Fruit fly (Drosophila melanogaster) whole organism, wandering third instar larva: ENCODE data around the gene CG43725.

ENCODE experiments used
- Dfd ChIP-seq: fragments of >200 bp; optimal IDR thresholded peaks from 2 replicates; lab custom pipeline; 2017; ENCODE audit warnings: missing biosample characterization, missing genetic modification characterization
- Dif ChIP-seq: fragments of 200-275, 200-300 bp; sonication (Bioruptor generic); optimal IDR thresholded peaks from 2 replicates; lab custom pipeline; 2018; ENCODE audit warnings: missing biosample characterization, missing genetic modification characterization; ENCODE audit not compliant: partially characterized antibody
- N ChIP-seq: fragments of >200 bp; optimal IDR thresholded peaks from 2 replicates; lab custom pipeline; 2018; ENCODE audit warnings: missing biosample characterization, missing external identifiers, missing genetic modification characterization
- Sp1 ChIP-seq: fragments of 200-800 bp; sonication (Bioruptor generic); optimal IDR thresholded peaks from 3 replicates; lab custom pipeline; 2019; ENCODE audit warnings: missing biosample characterization, mild to moderate bottlenecking, missing genetic modification characterization, moderate library complexity
- dmrt93B ChIP-seq: fragments of 200-800 bp; sonication (Bioruptor generic); optimal IDR thresholded peaks from 2 replicates; lab custom pipeline; 2018; ENCODE audit warnings: missing biosample characterization, mild to moderate bottlenecking, missing genetic modification characterization
- h ChIP-seq: fragments of 200-800 bp; sonication (Bioruptor generic); optimal IDR thresholded peaks from 3 replicates; lab custom pipeline; 2016; ENCODE audit warnings: missing biosample characterization, mild to moderate bottlenecking, missing genetic modification characterization
- pan ChIP-seq: fragments of >200 bp; optimal IDR thresholded peaks from 2 replicates; lab custom pipeline; 2017
- psq ChIP-seq: fragments of 200-800 bp; sonication (Bioruptor generic); optimal IDR thresholded peaks from 3 replicates; lab custom pipeline; 2017; ENCODE audit warnings: missing biosample characterization, mild to moderate bottlenecking, missing genetic modification characterization, moderate library complexity
- sage ChIP-seq: fragments of 200-800 bp; sonication (Bioruptor generic); optimal IDR thresholded peaks from 2 replicates; lab custom pipeline; 2016; ENCODE audit warnings: missing biosample characterization, mild to moderate bottlenecking, missing genetic modification characterization
- sv ChIP-seq: fragments of 200-800 bp; sonication (Bioruptor generic); optimal IDR thresholded peaks from 3 replicates; lab custom pipeline; 2016; ENCODE audit warnings: missing biosample characterization, missing genetic modification characterization
- tai ChIP-seq: sonication (Bioruptor generic); optimal IDR thresholded peaks from 2 replicates; lab custom pipeline; 2016; ENCODE audit warnings: missing biosample characterization, missing genetic modification characterization

dm6 chr2L:11123499-11123898 is 48.2 kb downstream of the CG43725 start, which contains the start of the genes Csl4 and Nup160:
- TF ChIP-seq N = no peak
- TF ChIP-seq Sp1 = no peak
- TF ChIP-seq psq = peak; percentile 73
- no peak for TF ChIP-seq dmrt93B (GFP tag; lab: Kevin White, UChicago)
- TF ChIP-seq h (GFP tag; lab: Kevin White, UChicago) = no peak
- TF ChIP-seq sage (GFP tag; lab: Kevin White, UChicago) = no peak
- no peak for TF ChIP-seq Dfd (GFP tag; lab: Kevin White, UChicago)
- TF ChIP-seq tai = no peak
- peak; percentile 84 for TF ChIP-seq sv (GFP tag; lab: Kevin White, UChicago)
- no peak for TF ChIP-seq Dif
- TF ChIP-seq pan = no peak
